Worm (Caenorhabditis elegans): ENCODE data around the gene tmem-24.

Gene tmem-24

ce11 chrX:3678507-3679175 lies 33.9 kb upstream of the tmem-24 start, which contains the start of gene tag-52 (continued):
- TF ChIP-seq mdt-29 (GFP tag; IDR thresholded peaks at IDR 0.05), result no peak
- TF ChIP-seq nhr-25 (tag; optimal IDR thresholded peaks at IDR 0.05; ENCODE audit: borderline replicate concordance, insufficient read depth), result no peak
- TF ChIP-seq rbr-2 (tag; optimal IDR thresholded peaks at IDR 0.05), result peak; percentile 16
- no peak for TF ChIP-seq vab-7 (GFP tag; IDR thresholded peaks at IDR 0.05)

ce11 chrX:3673584-3674108 lies 28.9 kb upstream of the tmem-24 start, which contains the start of gene ceh-63:
ceh-63 (minus strand) TSS chrX:3674058.
- TF ChIP-seq ceh-44 (GFP tag; IDR thresholded peaks at IDR 0.05), result no peak
- peak; percentile 65 for TF ChIP-seq aha-1 (tag)

- TF ChIP-seq egl-27 (tag; optimal IDR thresholded peaks at IDR 0.05) (no peak), skn-1 (tag; optimal IDR thresholded peaks at IDR 0.05) (no peak), hif-1 (tag; optimal IDR thresholded peaks at IDR 0.05) (peak in 1 of 2 experiments; percentile 30), ZK546.5 (tag; optimal IDR thresholded peaks at IDR 0.05) (no peak), ces-1 (GFP tag; optimal IDR thresholded peaks at IDR 0.05) (no peak), lir-3 (tag; optimal IDR thresholded peaks at IDR 0.05) (no peak)
Measured at ce11 chrX:3671998-3672397, 27.3 kb upstream of the tmem-24 start, which contains the start of gene C02F12.5. C02F12.5 (minus strand) TSS chrX:3672098.

- TF ChIP-seq arid-1 (GFP tag; conservative IDR thresholded peaks at IDR 0.05), result no peak
- TF ChIP-seq nhr-10 (tag; optimal IDR thresholded peaks at IDR 0.05), result no peak
- TF ChIP-seq dpl-1 (GFP tag; optimal IDR thresholded peaks at IDR 0.05), result no peak
- no peak for TF ChIP-seq cey-2 (tag; optimal IDR thresholded peaks at IDR 0.05; ENCODE audit: borderline replicate concordance, insufficient read depth)
- no peak for TF ChIP-seq zag-1 (tag; optimal IDR thresholded peaks at IDR 0.05)
Measured at ce11 chrX:3668842-3669241, 24.1 kb upstream of the tmem-24 start, which contains the start of gene snet-1. snet-1 (minus strand) TSS chrX:3668942.

ce11 chrX:3659192-3659591 lies 14.5 kb upstream of the tmem-24 start, which contains the start of gene R11G1.1:
R11G1.1 (plus strand) TSS chrX:3659492.
- TF ChIP-seq attf-4 (tag; optimal IDR thresholded peaks at IDR 0.05) (no peak), hlh-30 (tag; optimal IDR thresholded peaks at IDR 0.05; ENCODE audit: insufficient read depth) (no peak), nhr-28 (tag; optimal IDR thresholded peaks at IDR 0.05) (no peak)

- no peak for TF ChIP-seq ceh-82 (tag; optimal IDR thresholded peaks at IDR 0.05)
- TF ChIP-seq ceh-44 (GFP tag; IDR thresholded peaks at IDR 0.05), result no peak
- no peak for TF ChIP-seq nhr-11 (tag; optimal IDR thresholded peaks at IDR 0.05)
- TF ChIP-seq F26F4.8 (GFP tag; conservative IDR thresholded peaks at IDR 0.05), result no peak
- TF ChIP-seq lin-13 (GFP tag; optimal IDR thresholded peaks at IDR 0.05), result no peak
- TF ChIP-seq php-3 (GFP tag; IDR thresholded peaks at IDR 0.05), result no peak
- TF ChIP-seq spr-3 (GFP tag; optimal IDR thresholded peaks at IDR 0.05), result no peak
Measured at ce11 chrX:3655972-3656371, 11.3 kb upstream of the tmem-24 start, which contains the start of gene R11G1.7. R11G1.7 (plus strand) TSS chrX:3656272.

- TF ChIP-seq nhr-237 (tag; optimal IDR thresholded peaks at IDR 0.05), result no peak
- no peak for TF ChIP-seq zag-1 (tag; optimal IDR thresholded peaks at IDR 0.05)
- no peak for TF ChIP-seq lin-39 (tag; optimal IDR thresholded peaks at IDR 0.05)
- TF ChIP-seq ctbp-1 (GFP tag; IDR thresholded peaks at IDR 0.05), result no peak
- no peak for TF ChIP-seq duxl-1 (tag; optimal IDR thresholded peaks at IDR 0.05; ENCODE audit: poor library complexity)
- no peak for TF ChIP-seq pha-4 (GFP tag; IDR thresholded peaks at IDR 0.05)
- no peak for TF ChIP-seq pha-4 (tag; optimal IDR thresholded peaks at IDR 0.05)
- TF ChIP-seq cey-2 (tag; optimal IDR thresholded peaks at IDR 0.05; ENCODE audit: borderline replicate concordance, insufficient read depth), result no peak
- TF ChIP-seq Y75B8A.6 (GFP tag; IDR thresholded peaks at IDR 0.05), result no peak
- TF ChIP-seq nhr-42 (GFP tag; IDR thresholded peaks at IDR 0.05), result no peak
- TF ChIP-seq saeg-2 (GFP tag; IDR thresholded peaks at IDR 0.05), result no peak
- TF ChIP-seq lin-29 (GFP tag; IDR thresholded peaks at IDR 0.05), result no peak
- TF ChIP-seq T20F7.1 (GFP tag; optimal IDR thresholded peaks at IDR 0.05), result no peak
- TF ChIP-seq nhr-25 (tag; optimal IDR thresholded peaks at IDR 0.05; ENCODE audit: borderline replicate concordance, insufficient read depth), result no peak
- TF ChIP-seq daf-19 (GFP tag; conservative IDR thresholded peaks at IDR 0.05), result no peak
- no peak for TF ChIP-seq php-3 (GFP tag; IDR thresholded peaks at IDR 0.05)
- no peak for TF ChIP-seq set-16 (GFP tag; IDR thresholded peaks at IDR 0.05)
Measured at ce11 chrX:3654623-3655022, 9.9 kb upstream of the tmem-24 start, which contains the start of gene R11G1.11. R11G1.11 (plus strand) TSS chrX:3654923.
